Worm (Caenorhabditis elegans): ENCODE results near the gene shc-2.

The shc-2 gene

ce11 chrII:4942829-4943228, 26.1 kb upstream of the shc-2 start:
- TF ChIP-seq nhr-28 (tag; optimal IDR thresholded peaks at IDR 0.05) (no peak), sem-2 (GFP tag; optimal IDR thresholded peaks at IDR 0.05) (no peak), nhr-237 (tag; optimal IDR thresholded peaks at IDR 0.05) (no peak), blmp-1 (tag; optimal IDR thresholded peaks at IDR 0.05) (no peak), lin-13 (tag; optimal IDR thresholded peaks at IDR 0.05) (no peak), cnd-1 (tag; optimal IDR thresholded peaks at IDR 0.05) (no peak), nhr-12 (tag; optimal IDR thresholded peaks at IDR 0.05) (no peak), lsy-2 (tag; optimal IDR thresholded peaks at IDR 0.05) (no peak), bed-3 (GFP tag; optimal IDR thresholded peaks at IDR 0.05) (no peak), sptf-1 (tag; optimal IDR thresholded peaks at IDR 0.05) (no peak), ham-2 (GFP tag; optimal IDR thresholded peaks at IDR 0.05) (no peak), nhr-2 (tag; optimal IDR thresholded peaks at IDR 0.05) (no peak), lin-32 (GFP tag; optimal IDR thresholded peaks at IDR 0.05) (no peak), hlh-1 (tag; optimal IDR thresholded peaks at IDR 0.05) (no peak)

- TF ChIP-seq drap-1 (GFP tag; optimal IDR thresholded peaks at IDR 0.05), result no peak
Measured at ce11 chrII:4943849-4944248, 25.1 kb upstream of the shc-2 start, which contains the start of gene mdt-4. TSS of gene mdt-4 (minus strand) at chrII:4943949.

DNA sequence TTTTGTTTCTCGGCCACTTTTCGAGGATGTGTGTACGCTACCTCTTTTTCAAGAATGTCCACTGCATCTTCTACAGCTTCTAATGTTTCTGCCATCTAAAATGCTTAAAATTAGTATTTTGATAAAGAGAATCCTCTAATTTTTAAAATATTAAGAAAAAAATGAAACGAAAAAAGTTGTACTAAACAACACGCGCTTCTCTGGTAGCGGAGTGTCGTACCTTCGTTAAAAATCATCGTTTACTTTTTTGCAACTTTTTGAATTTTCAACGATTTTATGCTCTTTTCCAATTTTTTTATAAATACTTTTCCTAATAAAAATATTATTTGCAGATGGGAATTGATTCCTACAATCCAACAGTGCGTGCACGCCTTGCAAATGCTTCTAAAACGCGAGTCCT, 23.3 kb upstream of the shc-2 start, which contains the start of the genes gldi-11 and ZK546.2:
Gene gldi-11 (minus strand): TSS at position 95 of the 400 bp plus-strand sequence.
Gene ZK546.2 (plus strand): TSS at position 333 of the 400 bp plus-strand sequence.
- TF ChIP-seq ceh-83 (GFP tag; optimal IDR thresholded peaks at IDR 0.05), result no peak
- no peak for TF ChIP-seq lin-32 (GFP tag; optimal IDR thresholded peaks at IDR 0.05)
- no peak for TF ChIP-seq ceh-39 (tag; optimal IDR thresholded peaks at IDR 0.05)
- TF ChIP-seq sem-2 (GFP tag; optimal IDR thresholded peaks at IDR 0.05), result no peak
- TF ChIP-seq M03D4.4 (tag; optimal IDR thresholded peaks at IDR 0.05), result no peak
- TF ChIP-seq ztf-11 (tag; optimal IDR thresholded peaks at IDR 0.05), result no peak
- no peak for TF ChIP-seq nhr-76 (tag; optimal IDR thresholded peaks at IDR 0.05)
- no peak for TF ChIP-seq elt-3 (tag; optimal IDR thresholded peaks at IDR 0.05)
- TF ChIP-seq unc-120 (tag; optimal IDR thresholded peaks at IDR 0.05; ENCODE audit: poor library complexity, severe bottlenecking), result no peak
- TF ChIP-seq mls-2 (tag; optimal IDR thresholded peaks at IDR 0.05), result no peak
- no peak for TF ChIP-seq drap-1 (GFP tag; optimal IDR thresholded peaks at IDR 0.05)
- no peak for TF ChIP-seq ces-1 (GFP tag; optimal IDR thresholded peaks at IDR 0.05)
- no peak for TF ChIP-seq blmp-1 (tag; optimal IDR thresholded peaks at IDR 0.05)
- TF ChIP-seq elt-1 (tag; optimal IDR thresholded peaks at IDR 0.05; ENCODE audit: borderline replicate concordance, insufficient read depth), result no peak

- TF ChIP-seq sptf-1 (tag; optimal IDR thresholded peaks at IDR 0.05) (no peak), unc-120 (tag; optimal IDR thresholded peaks at IDR 0.05; ENCODE audit: poor library complexity, severe bottlenecking) (peak; percentile 17), unc-39 (tag; optimal IDR thresholded peaks at IDR 0.05) (no peak)
Measured at ce11 chrII:4946775-4947174, 22.2 kb upstream of the shc-2 start.

ce11 chrII:4948118-4948517, 20.8 kb upstream of the shc-2 start:
- TF ChIP-seq pha-4 (tag; optimal IDR thresholded peaks at IDR 0.05) (no peak), drap-1 (GFP tag; optimal IDR thresholded peaks at IDR 0.05) (no peak), sptf-1 (tag; optimal IDR thresholded peaks at IDR 0.05) (no peak)

DNA sequence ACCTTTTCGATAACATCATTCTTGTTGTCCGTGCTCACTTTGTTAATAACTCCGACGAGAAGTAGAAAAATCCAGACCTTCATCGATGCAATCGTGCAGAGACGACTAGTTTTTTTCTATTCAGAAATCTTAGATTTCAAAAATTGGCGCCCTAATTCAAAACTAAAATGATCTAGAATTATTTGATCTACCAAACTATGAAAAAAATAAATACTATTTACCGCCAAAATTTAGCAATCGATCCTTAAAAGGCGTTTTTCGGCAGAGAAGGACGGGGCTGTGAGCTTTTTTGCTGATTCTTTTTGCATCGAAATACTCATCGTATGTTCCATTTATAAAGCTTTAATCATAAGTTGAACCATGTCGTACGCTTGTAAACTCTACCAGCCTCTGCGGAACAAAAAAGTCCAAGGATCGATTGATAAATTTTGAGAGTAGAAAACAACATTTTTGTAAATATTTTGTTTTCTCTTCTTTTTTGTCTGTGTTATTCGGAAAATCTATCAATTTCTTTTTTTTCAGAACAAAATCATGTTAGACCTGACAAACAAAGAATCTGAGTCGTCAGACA, 19.5 kb upstream of the shc-2 start, which contains the start of the genes try-1 and zyg-12:
Gene try-1 (minus strand): TSS at position 148 of the 571 bp plus-strand sequence.
Gene zyg-12 (plus strand): TSS at position 521 of the 571 bp plus-strand sequence.
- TF ChIP-seq cnd-1 (tag; optimal IDR thresholded peaks at IDR 0.05) (no peak), drap-1 (GFP tag; optimal IDR thresholded peaks at IDR 0.05) (no peak), nhr-28 (tag; optimal IDR thresholded peaks at IDR 0.05) (no peak), nhr-12 (tag; optimal IDR thresholded peaks at IDR 0.05) (no peak), mls-2 (tag; optimal IDR thresholded peaks at IDR 0.05) (no peak), blmp-1 (tag; optimal IDR thresholded peaks at IDR 0.05) (no peak), unc-62 (GFP tag; optimal IDR thresholded peaks at IDR 0.05) (no peak), unc-120 (tag; optimal IDR thresholded peaks at IDR 0.05; ENCODE audit: poor library complexity, severe bottlenecking) (no peak), lsy-2 (tag; optimal IDR thresholded peaks at IDR 0.05) (no peak), snpc-4 (tag; optimal IDR thresholded peaks at IDR 0.05) (no peak), flh-1 (GFP tag; optimal IDR thresholded peaks at IDR 0.05) (no peak), nhr-2 (tag; optimal IDR thresholded peaks at IDR 0.05) (no peak), ceh-43 (GFP tag; optimal IDR thresholded peaks at IDR 0.05) (no peak)

Measured in whole organism, mixed stage, embryonic.